Fruit fly (Drosophila melanogaster) whole organism, adult: Measurements from ENCODE around the gene CG8560.

Experiments used
- CG11617 ChIP-seq: fragments of 200-800 bp; sonication (Bioruptor generic); optimal IDR thresholded peaks from 2 replicates; lab custom pipeline; 2017; ENCODE audit warnings: mild to moderate bottlenecking, missing biosample characterization, missing genetic modification reagents, missing genetic modification characterization
- CG12768 ChIP-seq: fragments of 200-800 bp; sonication (Bioruptor generic); optimal IDR thresholded peaks from 2 replicates; lab custom pipeline; 2017; ENCODE audit warnings: missing biosample characterization, missing genetic modification characterization, mild to moderate bottlenecking, moderate library complexity, missing genetic modification reagents
- CG14711 ChIP-seq: fragments of 200-800 bp; sonication (Bioruptor generic); optimal IDR thresholded peaks from 2 replicates; lab custom pipeline; 2018; ENCODE audit warnings: missing biosample characterization, mild to moderate bottlenecking, missing genetic modification characterization, moderate library complexity
- CG1620 ChIP-seq: fragments of 200-800 bp; sonication (Bioruptor generic); optimal IDR thresholded peaks from 2 replicates; lab custom pipeline; 2016; ENCODE audit warnings: missing biosample characterization, missing genetic modification characterization
- CG33017 ChIP-seq: fragments of 200-800 bp; sonication (Bioruptor generic); optimal IDR thresholded peaks from 2 replicates; lab custom pipeline; 2018; ENCODE audit warnings: missing biosample characterization, mild to moderate bottlenecking, missing genetic modification characterization, moderate library complexity
- CG5204 ChIP-seq: fragments of 200-800 bp; sonication (Bioruptor generic); optimal IDR thresholded peaks from 2 replicates; lab custom pipeline; 2016; ENCODE audit warnings: missing biosample characterization, missing genetic modification characterization
- CG7045 ChIP-seq: fragments of 200-800 bp; sonication (Bioruptor generic); optimal IDR thresholded peaks from 2 replicates; lab custom pipeline; 2017; ENCODE audit warnings: missing biosample characterization, mild to moderate bottlenecking, missing genetic modification characterization
- CG7101 ChIP-seq: fragments of 200-800 bp; sonication (Bioruptor generic); optimal IDR thresholded peaks from 2 replicates; lab custom pipeline; 2018; ENCODE audit warnings: missing biosample characterization, mild to moderate bottlenecking, missing genetic modification characterization, moderate library complexity
- Clk ChIP-seq: fragments of 200-800 bp; sonication (Bioruptor generic); optimal IDR thresholded peaks from 2 replicates; lab custom pipeline; 2017; ENCODE audit warnings: missing biosample characterization, missing genetic modification characterization
- Crg-1 ChIP-seq: fragments of 200-800 bp; sonication (Bioruptor generic); optimal IDR thresholded peaks from 2 replicates; lab custom pipeline; 2016; ENCODE audit warnings: missing biosample characterization, missing genetic modification characterization
- Hr96 ChIP-seq: fragments of 200-800 bp; sonication (Bioruptor generic); optimal IDR thresholded peaks from 2 replicates; lab custom pipeline; 2016; ENCODE audit warnings: missing biosample characterization, missing genetic modification characterization
- Mnt ChIP-seq: fragments of 200-800 bp; sonication (Bioruptor generic); optimal IDR thresholded peaks from 2 replicates; lab custom pipeline; 2016; ENCODE audit warnings: missing biosample characterization, mild to moderate bottlenecking, missing genetic modification characterization
- bab1 ChIP-seq: fragments of 200-800 bp; sonication (Bioruptor generic); optimal IDR thresholded peaks from 3 replicates; lab custom pipeline; 2019; ENCODE audit warnings: missing biosample characterization, mild to moderate bottlenecking, missing genetic modification characterization, moderate library complexity
- cic ChIP-seq: fragments of 200-800 bp; sonication (Bioruptor generic); optimal IDR thresholded peaks from 2 replicates; lab custom pipeline; 2017; ENCODE audit warnings: missing biosample characterization, mild to moderate bottlenecking, missing genetic modification characterization, moderate library complexity
- cnc ChIP-seq, 2 experiments: fragments of >200 bp; optimal IDR thresholded peaks; 2 replicates each; lab custom pipeline; 2017
- kay ChIP-seq: fragments of 200-800 bp; sonication (Bioruptor generic); peaks from one replicate; lab custom pipeline; 2016; ENCODE audit warnings: missing biosample characterization, missing genetic modification characterization, borderline replicate concordance
- ovo ChIP-seq: fragments of 200-800 bp; sonication (Bioruptor generic); optimal IDR thresholded peaks from 2 replicates; lab custom pipeline; 2016; ENCODE audit warnings: missing biosample characterization, missing genetic modification characterization
- pad ChIP-seq: fragments of 200-800 bp; sonication (Bioruptor generic); optimal IDR thresholded peaks from 3 replicates; lab custom pipeline; 2017; ENCODE audit warnings: missing biosample characterization, missing genetic modification characterization, mild to moderate bottlenecking, moderate library complexity, missing genetic modification reagents
- tj ChIP-seq: fragments of 200-800 bp; sonication (Bioruptor generic); optimal IDR thresholded peaks from 3 replicates; lab custom pipeline; 2017; ENCODE audit warnings: missing biosample characterization, mild to moderate bottlenecking, missing genetic modification characterization, moderate library complexity
- toe ChIP-seq: fragments of 200-800 bp; sonication (Bioruptor generic); optimal IDR thresholded peaks from 2 replicates; lab custom pipeline; 2016; ENCODE audit warnings: missing biosample characterization, missing genetic modification characterization

Gene CG8560

dm6 chr3L:7369543-7369942, 34.4 kb downstream of the CG8560 start, which contains the start of gene akirin:
akirin (plus strand) TSS chr3L:7369843.
- TF ChIP-seq CG11617 (GFP tag; lab: Kevin White, UChicago), result no peak
- TF ChIP-seq CG33017, result no peak
- no peak for TF ChIP-seq Crg-1 (GFP tag; lab: Kevin White, UChicago)
- TF ChIP-seq pad, result no peak
- no peak for TF ChIP-seq CG14711 (tag; lab: Kevin White, UChicago)
- TF ChIP-seq ovo, result no peak
- TF ChIP-seq CG1620 (GFP tag; lab: Kevin White, UChicago), result no peak
- no peak for TF ChIP-seq cic (GFP tag; lab: Kevin White, UChicago)
- no peak for TF ChIP-seq toe (GFP tag; lab: Kevin White, UChicago)
- TF ChIP-seq cnc (optimal IDR thresholded peaks at IDR 0.05; lab: Kevin White, UChicago), result no peak
- TF ChIP-seq CG7101 (tag; lab: Kevin White, UChicago), result no peak
- no peak for TF ChIP-seq Clk (GFP tag; lab: Kevin White, UChicago)
- TF ChIP-seq CG7045, result no peak

dm6 chr3L:7368934-7369333, 35.0 kb downstream of the CG8560 start, which contains the start of gene Sh3beta:
Sh3beta (minus strand) TSS chr3L:7369260.
- TF ChIP-seq CG14711 (tag; lab: Kevin White, UChicago), result no peak
- TF ChIP-seq kay, result peak; percentile 41

dm6 chr3L:7367798-7368678, 35.9 kb downstream of the CG8560 start:
- TF ChIP-seq ovo (peak; percentile 91), CG11617 (GFP tag; lab: Kevin White, UChicago) (peak; percentile 5), toe (GFP tag; lab: Kevin White, UChicago) (no peak), kay (peak; percentile 92), cic (GFP tag; lab: Kevin White, UChicago) (peak; percentile 50), Crg-1 (GFP tag; lab: Kevin White, UChicago) (peak; percentile 7), pad (peak; percentile 99), Mnt (peak; percentile 44), Clk (GFP tag; lab: Kevin White, UChicago) (no peak)

dm6 chr3L:7364717-7365278, 39.2 kb downstream of the CG8560 start:
- TF ChIP-seq Hr96 (GFP tag; lab: Kevin White, UChicago) (no peak), CG14711 (tag; lab: Kevin White, UChicago) (no peak), Crg-1 (GFP tag; lab: Kevin White, UChicago) (no peak), toe (GFP tag; lab: Kevin White, UChicago) (no peak), CG33017 (no peak), pad (no peak), CG7045 (no peak), cic (GFP tag; lab: Kevin White, UChicago) (no peak), CG1620 (GFP tag; lab: Kevin White, UChicago) (no peak)

dm6 chr3L:7361095-7361522, 42.9 kb downstream of the CG8560 start:
- no peak for TF ChIP-seq kay
- peak; percentile 52 for TF ChIP-seq bab1 (GFP tag; lab: Kevin White, UChicago)
- TF ChIP-seq CG11617 (GFP tag; lab: Kevin White, UChicago), result no peak
- TF ChIP-seq CG12768, result peak; percentile 71
- peak; percentile 32 for TF ChIP-seq CG7045
- TF ChIP-seq cic (GFP tag; lab: Kevin White, UChicago), result peak; percentile 86
- TF ChIP-seq ovo, result peak; percentile 26
- peak; percentile 70 for TF ChIP-seq CG33017
- peak; percentile 88 for TF ChIP-seq tj (GFP tag; lab: Kevin White, UChicago)
- TF ChIP-seq toe (GFP tag; lab: Kevin White, UChicago), result no peak
- no peak for TF ChIP-seq Hr96 (GFP tag; lab: Kevin White, UChicago)
- no peak for TF ChIP-seq CG5204 (GFP tag; lab: Kevin White, UChicago)
- peak; percentile 27 for TF ChIP-seq CG7101 (tag; lab: Kevin White, UChicago)
- TF ChIP-seq Mnt, result peak; percentile 93
- TF ChIP-seq pad, result peak; percentile 57
- TF ChIP-seq CG14711 (tag; lab: Kevin White, UChicago), result no peak
- TF ChIP-seq CG1620 (GFP tag; lab: Kevin White, UChicago), result no peak
- no peak for TF ChIP-seq Clk (GFP tag; lab: Kevin White, UChicago)
- TF ChIP-seq Crg-1 (GFP tag; lab: Kevin White, UChicago), result no peak
- TF ChIP-seq cnc (optimal IDR thresholded peaks at IDR 0.05; lab: Kevin White, UChicago), result no peak

- TF ChIP-seq pad (peak; percentile 42), Hr96 (GFP tag; lab: Kevin White, UChicago) (peak; percentile 46), Mnt (peak; percentile 12), CG14711 (tag; lab: Kevin White, UChicago) (peak; percentile 98), Clk (GFP tag; lab: Kevin White, UChicago) (no peak), CG7045 (no peak), CG11617 (GFP tag; lab: Kevin White, UChicago) (peak; percentile 5), CG7101 (tag; lab: Kevin White, UChicago) (no peak), ovo (peak; percentile 49), CG1620 (GFP tag; lab: Kevin White, UChicago) (peak; percentile 40)
Measured at dm6 chr3L:7360324-7360852, 43.6 kb downstream of the CG8560 start, which contains the start of gene Sec63. Sec63 (plus strand) TSS chr3L:7360561.
